Worm (Caenorhabditis elegans): ENCODE results near the gene F20B6.5.
A peak's percentile ranks its signal among the peaks of the same experiment; 100 is the strongest.

DNA sequence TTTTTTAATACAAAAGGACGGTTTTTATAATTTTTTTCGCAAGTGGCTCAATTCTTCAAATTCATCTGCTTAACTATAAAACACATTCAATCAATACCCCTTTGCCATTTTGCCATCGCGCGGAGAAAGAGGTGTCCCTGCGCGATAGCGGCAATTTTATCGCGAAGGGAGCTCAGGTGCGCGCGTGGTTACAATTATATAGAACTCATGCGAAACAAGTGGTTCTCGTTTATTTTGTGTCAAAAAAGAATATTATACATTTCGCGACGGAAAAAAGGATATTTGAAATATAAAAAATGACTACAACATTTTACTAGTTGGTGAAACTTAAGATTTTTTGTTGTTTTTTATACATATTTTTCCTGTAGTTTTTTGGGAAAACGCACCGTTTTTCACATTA is 9.4 kb upstream of the F20B6.5 start:
- TF ChIP-seq efl-1 (GFP tag; optimal IDR thresholded peaks at IDR 0.05) (no peak), dox-1 (GFP tag; IDR thresholded peaks at IDR 0.05) (peak; percentile 99), pha-4 (tag; optimal IDR thresholded peaks at IDR 0.05) (peak; percentile 78), athp-1 (tag; optimal IDR thresholded peaks at IDR 0.05) (peak; percentile 68), Y56A3A.18 (GFP tag; IDR thresholded peaks at IDR 0.05) (peak; percentile 100), K11D2.4 (GFP tag; IDR thresholded peaks at IDR 0.05) (peak; percentile 99)

Measured in whole organism, young adult.